Worm (Caenorhabditis elegans): Measurements from ENCODE around the gene W06G6.11.

The W06G6.11 gene

DNA sequence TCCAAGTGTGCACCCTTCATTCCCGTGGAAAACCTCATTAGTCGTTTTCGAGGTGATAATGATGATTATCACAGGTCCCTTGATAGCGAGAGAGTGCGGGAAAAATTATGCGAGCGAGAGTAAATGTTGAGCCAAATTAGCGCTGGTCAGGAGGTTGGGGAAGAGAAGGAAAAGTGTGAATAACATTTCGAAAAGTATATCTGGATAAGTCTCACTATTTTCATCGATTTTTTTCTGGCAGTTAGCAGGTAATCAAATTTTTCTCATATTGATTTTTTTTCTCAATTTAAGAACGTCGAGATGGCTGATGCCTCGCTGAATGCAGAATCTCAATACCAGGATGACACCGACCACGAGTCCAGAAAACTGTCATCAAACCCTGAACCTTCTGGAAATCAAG is 20.1 kb downstream of the W06G6.11 start, which contains the start of gene W06G6.2:
TSS of gene W06G6.2 (plus strand) at position 301 of the 400 bp plus-strand sequence.
- TF ChIP-seq ceh-79 (tag; optimal IDR thresholded peaks at IDR 0.05): no peak
- TF ChIP-seq F33H1.4 (GFP tag; IDR thresholded peaks at IDR 0.05): no peak
- no peak for TF ChIP-seq die-1 (tag; optimal IDR thresholded peaks at IDR 0.05)
- no peak for TF ChIP-seq zim-3 (tag; optimal IDR thresholded peaks at IDR 0.05)
- TF ChIP-seq mes-4 (tag; optimal IDR thresholded peaks at IDR 0.05): no peak
- TF ChIP-seq rec-8 (tag; optimal IDR thresholded peaks at IDR 0.05): no peak
- no peak for TF ChIP-seq atf-7 (tag; optimal IDR thresholded peaks at IDR 0.05)
- TF ChIP-seq sptf-2 (GFP tag; optimal IDR thresholded peaks at IDR 0.05): no peak
- no peak for TF ChIP-seq ceh-91 (GFP tag; IDR thresholded peaks at IDR 0.05)
- TF ChIP-seq ekl-4 (GFP tag; IDR thresholded peaks at IDR 0.05): no peak
- TF ChIP-seq nhr-179 (tag; optimal IDR thresholded peaks at IDR 0.05): no peak
- no peak for TF ChIP-seq dox-1 (GFP tag; IDR thresholded peaks at IDR 0.05)
- no peak for TF ChIP-seq ceh-100 (GFP tag; IDR thresholded peaks at IDR 0.05)

DNA sequence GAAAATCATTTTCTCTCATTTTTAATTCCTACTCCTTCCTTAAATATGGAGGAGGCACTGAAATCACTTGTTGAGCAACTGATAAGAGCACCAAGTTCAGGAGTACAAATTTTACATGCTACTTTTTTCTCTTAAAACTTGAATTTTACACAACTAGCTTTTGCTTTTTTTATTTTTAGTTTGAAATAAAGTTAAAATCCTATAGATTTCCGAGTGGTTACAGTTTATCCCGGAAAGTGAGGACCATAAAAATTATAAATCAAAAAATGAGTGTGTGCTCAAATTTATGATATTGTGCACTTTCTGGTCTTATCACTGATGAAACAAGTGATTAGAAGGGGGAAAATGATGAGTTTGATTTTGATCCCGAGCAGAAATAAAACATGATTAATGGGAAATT is 21.1 kb downstream of the W06G6.11 start, which contains the start of gene oac-53:
TSS of gene oac-53 (minus strand) at position 9 of the 400 bp plus-strand sequence.
- TF ChIP-seq xnd-1 (tag; optimal IDR thresholded peaks at IDR 0.05): no peak
- TF ChIP-seq nhr-120 (GFP tag; IDR thresholded peaks at IDR 0.05): no peak
- peak; percentile 59 for TF ChIP-seq nhr-80 (tag; optimal IDR thresholded peaks at IDR 0.05)
- TF ChIP-seq F10E7.11 (tag; optimal IDR thresholded peaks at IDR 0.05): no peak

DNA sequence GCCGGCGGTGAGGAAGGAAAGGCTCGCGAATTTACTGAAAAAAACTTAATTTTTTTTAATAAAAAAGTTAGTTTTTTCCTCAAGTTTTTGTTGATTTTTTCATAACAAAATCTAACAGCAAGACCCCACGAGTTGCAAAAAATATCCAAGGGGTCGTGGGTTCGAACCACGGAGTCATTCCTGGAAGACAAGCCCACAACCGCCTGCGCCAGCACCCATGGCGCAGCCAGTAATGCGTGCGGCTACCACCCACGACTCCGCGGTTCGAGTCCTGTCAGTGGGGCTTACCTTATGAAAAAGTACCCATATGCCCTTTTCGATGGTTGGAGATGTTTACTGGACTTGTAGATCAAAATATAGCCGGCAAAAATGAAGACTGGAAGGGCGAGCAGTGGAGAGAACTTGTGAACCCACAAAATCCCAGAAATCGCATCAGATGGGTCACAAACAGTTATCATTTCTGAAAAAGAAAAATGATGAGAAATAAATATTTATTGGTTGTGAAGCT is 26.3 kb downstream of the W06G6.11 start, which contains the start of gene Y70C5A.2:
TSS of gene Y70C5A.2 (minus strand) at position 458 of the 508 bp plus-strand sequence.
- TF ChIP-seq ama-1 (optimal IDR thresholded peaks at IDR 0.05) (no peak), ama-1 (GFP tag; optimal IDR thresholded peaks at IDR 0.05) (no peak), B0035.1 (tag; optimal IDR thresholded peaks at IDR 0.05) (no peak), ztf-28 (GFP tag; IDR thresholded peaks at IDR 0.05) (no peak), F57A8.1 (GFP tag; optimal IDR thresholded peaks at IDR 0.05) (no peak), Y56A3A.18 (GFP tag; IDR thresholded peaks at IDR 0.05) (no peak), ccch-3 (GFP tag; optimal IDR thresholded peaks at IDR 0.05) (no peak), ztf-25 (GFP tag; IDR thresholded peaks at IDR 0.05) (no peak), egrh-3 (GFP tag; IDR thresholded peaks at IDR 0.05) (no peak), D2030.7 (GFP tag; IDR thresholded peaks at IDR 0.05) (peak; percentile 35; the same call in 1 of the 2 replicates), F57C9.4 (tag; optimal IDR thresholded peaks at IDR 0.05) (no peak), xnd-1 (tag; optimal IDR thresholded peaks at IDR 0.05) (no peak), rec-8 (tag; optimal IDR thresholded peaks at IDR 0.05) (no peak), ceh-58 (GFP tag; IDR thresholded peaks at IDR 0.05) (no peak), ets-4 (GFP tag; optimal IDR thresholded peaks at IDR 0.05) (no peak), attf-6 (GFP tag; IDR thresholded peaks at IDR 0.05) (0 out of 2 replicates have a peak, but pooled peaks have one; percentile 51), madf-8 (GFP tag; conservative IDR thresholded peaks at IDR 0.05) (no peak), dpff-1 (tag; optimal IDR thresholded peaks at IDR 0.05) (no peak), akir-1 (GFP tag; optimal IDR thresholded peaks at IDR 0.05) (no peak), athp-1 (tag; optimal IDR thresholded peaks at IDR 0.05) (no peak), unc-62 (GFP tag; optimal IDR thresholded peaks at IDR 0.05) (no peak), C06A6.2 (GFP tag; conservative IDR thresholded peaks at IDR 0.05) (no peak), nhr-27 (tag; optimal IDR thresholded peaks at IDR 0.05) (no peak), die-1 (tag; optimal IDR thresholded peaks at IDR 0.05) (no peak), somi-1 (GFP tag; optimal IDR thresholded peaks at IDR 0.05) (no peak), tlf-1 (GFP tag; optimal IDR thresholded peaks at IDR 0.05) (no peak), F10E7.11 (tag; optimal IDR thresholded peaks at IDR 0.05) (no peak), ceh-40 (GFP tag; IDR thresholded peaks at IDR 0.05) (no peak), F22D6.2 (tag; optimal IDR thresholded peaks at IDR 0.05) (no peak), pbrm-1 (GFP tag; IDR thresholded peaks at IDR 0.05) (peak; percentile 80), dox-1 (GFP tag; IDR thresholded peaks at IDR 0.05) (peak; percentile 10; the same call in 1 of the 2 replicates), zfh-2 (GFP tag; conservative IDR thresholded peaks at IDR 0.05) (peak; percentile 52), rpc-1 (optimal IDR thresholded peaks at IDR 0.05) (no peak), rpc-1 (tag; optimal IDR thresholded peaks at IDR 0.05) (peak; percentile 21), snpc-3.4 (tag; optimal IDR thresholded peaks at IDR 0.05) (no peak)
